Worm (Caenorhabditis elegans) whole organism, early embryonic: ENCODE results near the gene F35H8.2.

Experiments
- B0310.2 ChIP-seq: sonication (generic microtip); optimal IDR thresholded peaks from 2 replicates; lab custom pipeline; 2016; ENCODE audit warnings: mild to moderate bottlenecking, missing genetic modification characterization, missing compliant biosample characterization
- F13C5.2 ChIP-seq: sonication (generic microtip); optimal IDR thresholded peaks from 2 replicates; lab custom pipeline; 2017; ENCODE audit warnings: mild to moderate bottlenecking, missing genetic modification characterization, inconsistent platforms, missing compliant biosample characterization
- aly-1 ChIP-seq: sonication (generic microtip); optimal IDR thresholded peaks from 2 replicates; lab custom pipeline; 2016; ENCODE audit warnings: missing genetic modification characterization, missing compliant biosample characterization
- ama-1 ChIP-seq: fragments of 150-350 bp; optimal IDR thresholded peaks from 2 replicates; lab custom pipeline; 2014
- ceh-13 ChIP-seq: fragments of 200-800 bp; sonication (Bioruptor generic); optimal IDR thresholded peaks from 2 replicates; lab custom pipeline; 2018; ENCODE audit warnings: mild to moderate bottlenecking, missing genetic modification characterization, missing compliant biosample characterization
- ceh-36 ChIP-seq: sonication (generic microtip); optimal IDR thresholded peaks from 2 replicates; lab custom pipeline; 2016; ENCODE audit warnings: missing genetic modification characterization, inconsistent platforms, missing compliant biosample characterization
- ets-7 ChIP-seq: sonication (generic microtip); optimal IDR thresholded peaks from 2 replicates; lab custom pipeline; 2016; ENCODE audit warnings: missing genotype, missing genetic modification characterization, missing compliant biosample characterization
- flt-1 ChIP-seq: fragments of 200-800 bp; sonication (Bioruptor generic); IDR thresholded peaks from 2 replicates; pipeline ENCODE4 v1.3.6; 2022; ENCODE audit warnings: missing genetic modification characterization, missing compliant biosample characterization
- hmbx-1 ChIP-seq: sonication (generic microtip); optimal IDR thresholded peaks from 2 replicates; lab custom pipeline; 2016; ENCODE audit warnings: mild to moderate bottlenecking, missing genetic modification characterization, missing compliant biosample characterization
- hmg-4 ChIP-seq: fragments of 200-800 bp; sonication (Bioruptor generic); optimal IDR thresholded peaks from 2 replicates; lab custom pipeline; 2018; ENCODE audit warnings: mild to moderate bottlenecking, missing genetic modification characterization, missing compliant biosample characterization
- hnd-1 ChIP-seq: sonication (generic microtip); optimal IDR thresholded peaks from 2 replicates; lab custom pipeline; 2016; ENCODE audit warnings: missing genetic modification characterization, missing compliant biosample characterization
- pes-1 ChIP-seq: fragments of 200-800 bp; sonication (Bioruptor generic); IDR thresholded peaks from 2 replicates; pipeline ENCODE4 v1.3.6; 2022; ENCODE audit warnings: missing genetic modification reagents, missing genetic modification characterization, missing compliant biosample characterization
- scrt-1 ChIP-seq: fragments of 200-800 bp; sonication (Bioruptor generic); IDR thresholded peaks from 2 replicates; pipeline ENCODE4 v1.3.6; 2022; ENCODE audit warnings: missing genetic modification characterization, missing compliant biosample characterization
- sea-1 ChIP-seq: fragments of 200-800 bp; sonication (Bioruptor generic); conservative IDR thresholded peaks from 2 replicates; pipeline ENCODE4 v1.3.6; 2022; ENCODE audit warnings: missing genetic modification characterization, missing compliant biosample characterization
- tbx-11 ChIP-seq: fragments of 200-800 bp; sonication (Bioruptor generic); IDR thresholded peaks from 2 replicates; pipeline ENCODE4 v1.3.6; 2022; ENCODE audit warnings: missing genetic modification characterization, missing compliant biosample characterization
- tbx-37 ChIP-seq: fragments of 200-800 bp; sonication (Bioruptor generic); conservative IDR thresholded peaks from 2 replicates; pipeline ENCODE4 v1.3.6; 2022; ENCODE audit warnings: missing genetic modification reagents, missing genetic modification characterization, missing compliant biosample characterization
- tra-4 ChIP-seq: sonication (generic microtip); optimal IDR thresholded peaks from 2 replicates; lab custom pipeline; 2017; ENCODE audit warnings: missing genetic modification characterization, missing compliant biosample characterization

The F35H8.2 gene

ce11 chrII:9560895-9561294 lies 5.6 kb downstream of the F35H8.2 start:
- TF ChIP-seq hnd-1 (tag; lab: Kevin White, UChicago): no peak
- TF ChIP-seq ama-1: no peak
- TF ChIP-seq flt-1 (GFP tag; lab: Robert Waterston, UW): no peak
- no peak for TF ChIP-seq B0310.2 (tag; lab: Kevin White, UChicago)

DNA sequence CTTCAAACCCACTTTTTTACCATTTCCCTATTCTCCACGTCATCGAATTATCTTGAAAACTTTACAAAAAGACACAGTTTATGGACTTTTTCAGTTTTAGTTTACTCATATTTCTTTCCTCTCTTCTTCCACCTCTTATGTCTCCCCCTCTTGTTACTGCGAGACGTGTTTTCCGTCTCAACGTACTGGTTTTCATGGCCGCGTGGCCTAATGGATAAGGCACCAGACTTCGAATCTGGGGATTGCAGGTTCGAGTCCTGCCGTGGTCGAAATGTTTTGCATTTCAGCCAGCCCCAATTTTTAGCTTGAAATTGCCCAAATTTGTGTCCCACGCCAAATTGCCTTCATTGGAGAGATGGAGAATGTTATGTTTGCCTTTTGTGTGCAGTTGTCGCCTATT lies 10.7 kb downstream of the F35H8.2 start:
- peak; percentile 92 for TF ChIP-seq sea-1
- peak; percentile 95 for TF ChIP-seq F13C5.2 (tag; lab: Kevin White, UChicago)
- TF ChIP-seq ceh-13 (GFP tag; lab: Kevin White, UChicago): peak; percentile 90
- TF ChIP-seq hmg-4: peak; percentile 86
- TF ChIP-seq aly-1 (tag; lab: Kevin White, UChicago): peak; percentile 95
- TF ChIP-seq ets-7 (tag; lab: Kevin White, UChicago): peak; percentile 84
- peak; percentile 95 for TF ChIP-seq flt-1 (GFP tag; lab: Robert Waterston, UW)
- peak; percentile 91 for TF ChIP-seq B0310.2 (tag; lab: Kevin White, UChicago)
- TF ChIP-seq ceh-36 (tag; lab: Kevin White, UChicago): peak; percentile 94
- TF ChIP-seq pes-1 (GFP tag; lab: Robert Waterston, UW): peak; percentile 95
- peak; percentile 95 for TF ChIP-seq tbx-11 (GFP tag; lab: Robert Waterston, UW)
- TF ChIP-seq ama-1: no peak
- TF ChIP-seq scrt-1 (GFP tag; lab: Robert Waterston, UW): peak; percentile 93
- peak; percentile 79 for TF ChIP-seq hnd-1 (tag; lab: Kevin White, UChicago)
- peak; percentile 92 for TF ChIP-seq tbx-37 (GFP tag; lab: Robert Waterston, UW)
- TF ChIP-seq hmbx-1 (tag; lab: Kevin White, UChicago): peak; percentile 70
- TF ChIP-seq tra-4: peak; percentile 55

- TF ChIP-seq hmbx-1 (tag; lab: Kevin White, UChicago): no peak
- no peak for TF ChIP-seq ama-1
- no peak for TF ChIP-seq B0310.2 (tag; lab: Kevin White, UChicago)
- no peak for TF ChIP-seq aly-1 (tag; lab: Kevin White, UChicago)
- TF ChIP-seq sea-1: no peak
- TF ChIP-seq tbx-37 (GFP tag; lab: Robert Waterston, UW): no peak
- no peak for TF ChIP-seq tra-4
- no peak for TF ChIP-seq hnd-1 (tag; lab: Kevin White, UChicago)
- no peak for TF ChIP-seq ceh-36 (tag; lab: Kevin White, UChicago)
- TF ChIP-seq hmg-4: no peak
- TF ChIP-seq ceh-13 (GFP tag; lab: Kevin White, UChicago): no peak
- TF ChIP-seq tbx-11 (GFP tag; lab: Robert Waterston, UW): no peak
- TF ChIP-seq ets-7 (tag; lab: Kevin White, UChicago): no peak
- no peak for TF ChIP-seq F13C5.2 (tag; lab: Kevin White, UChicago)
- no peak for TF ChIP-seq pes-1 (GFP tag; lab: Robert Waterston, UW)
- no peak for TF ChIP-seq scrt-1 (GFP tag; lab: Robert Waterston, UW)
- TF ChIP-seq flt-1 (GFP tag; lab: Robert Waterston, UW): no peak
Observed at ce11 chrII:9573412-9573811, 18.1 kb downstream of the F35H8.2 start.

ce11 chrII:9574406-9574805 lies 19.1 kb downstream of the F35H8.2 start:
- no peak for TF ChIP-seq tbx-11 (GFP tag; lab: Robert Waterston, UW)
- no peak for TF ChIP-seq ama-1
- no peak for TF ChIP-seq ceh-36 (tag; lab: Kevin White, UChicago)
- no peak for TF ChIP-seq tbx-37 (GFP tag; lab: Robert Waterston, UW)
- TF ChIP-seq sea-1: no peak
- TF ChIP-seq tra-4: no peak
- TF ChIP-seq F13C5.2 (tag; lab: Kevin White, UChicago): peak; percentile 20
- no peak for TF ChIP-seq hnd-1 (tag; lab: Kevin White, UChicago)
- no peak for TF ChIP-seq flt-1 (GFP tag; lab: Robert Waterston, UW)
- TF ChIP-seq hmg-4: peak; percentile 39

DNA sequence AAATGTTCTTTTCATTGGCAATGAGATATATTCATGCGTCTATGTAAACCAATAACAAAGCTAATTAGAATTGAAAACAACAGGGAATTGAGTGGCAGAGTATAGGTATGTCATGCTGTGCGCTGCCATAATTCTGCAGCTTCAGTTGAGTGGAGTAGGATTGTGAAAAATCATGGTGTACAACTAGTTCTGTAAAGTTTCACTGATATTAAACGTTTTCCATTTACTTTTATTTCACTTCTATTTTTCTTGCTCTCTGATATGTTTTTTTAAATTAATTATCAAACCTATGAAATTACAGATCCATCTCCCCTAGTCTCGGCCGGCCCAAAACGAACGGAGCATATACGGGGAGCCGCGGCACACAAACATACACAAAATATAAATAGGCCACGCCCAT lies 20.4 kb downstream of the F35H8.2 start, which contains the start of gene exc-7:
TSS of gene exc-7 (plus strand) at position 301 of the 400 bp plus-strand sequence.
- no peak for TF ChIP-seq pes-1 (GFP tag; lab: Robert Waterston, UW)
- TF ChIP-seq hmg-4: no peak
- TF ChIP-seq ama-1: no peak
- no peak for TF ChIP-seq B0310.2 (tag; lab: Kevin White, UChicago)
- no peak for TF ChIP-seq ets-7 (tag; lab: Kevin White, UChicago)
- TF ChIP-seq tbx-37 (GFP tag; lab: Robert Waterston, UW): no peak
- no peak for TF ChIP-seq hnd-1 (tag; lab: Kevin White, UChicago)
- no peak for TF ChIP-seq hmbx-1 (tag; lab: Kevin White, UChicago)

DNA sequence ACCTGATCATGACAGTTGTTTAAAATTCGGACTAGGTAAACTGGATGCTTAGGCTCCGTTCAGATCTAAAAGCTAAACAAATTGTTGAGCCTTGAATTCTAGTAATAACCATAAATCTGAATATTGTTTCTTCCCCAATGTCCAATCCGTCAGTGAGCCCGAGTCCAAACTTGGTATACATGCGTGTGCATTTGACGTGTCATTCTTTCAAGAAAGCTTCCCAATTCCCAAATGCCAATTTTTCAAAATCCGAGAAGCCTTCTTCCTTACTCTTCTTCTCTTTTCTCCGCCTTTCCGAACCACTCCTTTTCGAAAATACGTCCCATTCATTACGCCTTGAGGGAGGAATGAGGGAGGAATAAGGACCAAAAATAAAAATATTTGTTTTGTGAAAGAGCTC lies 21.4 kb downstream of the F35H8.2 start:
- TF ChIP-seq hmg-4 (no peak), sea-1 (no peak), hmbx-1 (tag; lab: Kevin White, UChicago) (no peak), ama-1 (no peak)

DNA sequence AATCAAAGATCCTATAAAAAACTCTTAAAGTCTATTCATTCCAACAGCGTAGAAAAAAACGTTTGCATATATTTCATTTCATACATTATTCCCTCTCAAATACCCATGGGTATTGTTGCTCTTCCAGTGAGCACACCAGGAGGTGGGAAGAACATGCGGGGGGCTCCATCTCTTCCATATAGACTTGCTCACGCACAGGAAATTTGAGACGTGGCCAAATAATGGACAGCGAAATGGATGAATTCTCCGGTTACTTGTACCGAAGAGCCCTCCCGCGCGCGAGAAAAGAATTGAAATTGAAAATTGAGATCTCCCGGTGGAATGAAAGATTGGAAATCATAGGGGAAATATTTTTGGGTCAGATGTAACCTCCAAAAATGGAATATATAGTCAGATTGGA lies 22.3 kb downstream of the F35H8.2 start:
- TF ChIP-seq ets-7 (tag; lab: Kevin White, UChicago) (no peak), pes-1 (GFP tag; lab: Robert Waterston, UW) (no peak), hnd-1 (tag; lab: Kevin White, UChicago) (no peak), tbx-11 (GFP tag; lab: Robert Waterston, UW) (no peak), sea-1 (no peak), tbx-37 (GFP tag; lab: Robert Waterston, UW) (no peak), ama-1 (no peak), ceh-13 (GFP tag; lab: Kevin White, UChicago) (no peak), scrt-1 (GFP tag; lab: Robert Waterston, UW) (no peak), hmbx-1 (tag; lab: Kevin White, UChicago) (no peak), B0310.2 (tag; lab: Kevin White, UChicago) (no peak), ceh-36 (tag; lab: Kevin White, UChicago) (no peak), aly-1 (tag; lab: Kevin White, UChicago) (no peak)

- TF ChIP-seq tra-4 (no peak), hnd-1 (tag; lab: Kevin White, UChicago) (no peak), scrt-1 (GFP tag; lab: Robert Waterston, UW) (no peak), aly-1 (tag; lab: Kevin White, UChicago) (no peak), sea-1 (no peak), F13C5.2 (tag; lab: Kevin White, UChicago) (no peak), hmbx-1 (tag; lab: Kevin White, UChicago) (no peak), ama-1 (no peak), ets-7 (tag; lab: Kevin White, UChicago) (no peak), ceh-13 (GFP tag; lab: Kevin White, UChicago) (no peak), flt-1 (GFP tag; lab: Robert Waterston, UW) (no peak), ceh-36 (tag; lab: Kevin White, UChicago) (no peak), hmg-4 (no peak), B0310.2 (tag; lab: Kevin White, UChicago) (no peak), tbx-11 (GFP tag; lab: Robert Waterston, UW) (no peak), pes-1 (GFP tag; lab: Robert Waterston, UW) (no peak), tbx-37 (GFP tag; lab: Robert Waterston, UW) (no peak)
Observed at ce11 chrII:9583461-9583860, 28.2 kb downstream of the F35H8.2 start, which contains the start of gene wee-1.1. TSS of gene wee-1.1 (minus strand) at chrII:9583561.
